Worm (Caenorhabditis elegans): ENCODE measurements around the gene gstk-2.

ce11 chrIV:7282957-7283356, 40.9 kb upstream of the gstk-2 start, which contains the start of gene C06E4.1:
- TF ChIP-seq daf-12 (tag; optimal IDR thresholded peaks at IDR 0.05) (no peak), ceh-28 (tag; optimal IDR thresholded peaks at IDR 0.05) (no peak), hmg-11 (tag; optimal IDR thresholded peaks at IDR 0.05) (no peak), jun-1 (tag; optimal IDR thresholded peaks at IDR 0.05) (no peak), ama-1 (optimal IDR thresholded peaks at IDR 0.05) (no peak), pha-4 (tag; optimal IDR thresholded peaks at IDR 0.05) (no peak), unc-62 (GFP tag; optimal IDR thresholded peaks at IDR 0.05) (no peak), egl-27 (tag; optimal IDR thresholded peaks at IDR 0.05) (no peak)
